Worm (Caenorhabditis elegans) whole organism, L3 larva: ENCODE results near the gene F47G3.1.

Experiments
- ZK546.5 ChIP-seq: sonication (generic microtip); optimal IDR thresholded peaks from 2 replicates; lab custom pipeline; 2017; ENCODE audit warnings: missing biosample characterization, missing genetic modification characterization
- aly-2 ChIP-seq: fragments of 150-350 bp; optimal IDR thresholded peaks from 2 replicates; lab custom pipeline; 2014; ENCODE audit warnings: missing biosample characterization, missing genetic modification characterization
- ceh-16 ChIP-seq: sonication (generic microtip); optimal IDR thresholded peaks from 2 replicates; lab custom pipeline; 2017; ENCODE audit warnings: missing biosample characterization, missing genetic modification characterization
- ceh-28 ChIP-seq: fragments of 150-350 bp; optimal IDR thresholded peaks from 2 replicates; lab custom pipeline; 2014; ENCODE audit warnings: missing biosample characterization, missing genetic modification reagents, missing genetic modification characterization
- ceh-82 ChIP-seq: fragments of 150-350 bp; optimal IDR thresholded peaks from 2 replicates; lab custom pipeline; 2014; ENCODE audit warnings: missing biosample characterization, missing genetic modification characterization
- ceh-9 ChIP-seq: sonication (generic microtip); optimal IDR thresholded peaks from 2 replicates; lab custom pipeline; 2018; ENCODE audit warnings: missing biosample characterization, missing genetic modification characterization
- daf-12 ChIP-seq: fragments of 150-350 bp; optimal IDR thresholded peaks from 2 replicates; lab custom pipeline; 2014; ENCODE audit warnings: missing biosample characterization, missing genetic modification reagents, missing genetic modification characterization
- egl-5 ChIP-seq: fragments of 150-350 bp; optimal IDR thresholded peaks from 2 replicates; lab custom pipeline; 2017; ENCODE audit warnings: missing biosample characterization, missing genetic modification reagents, missing genetic modification characterization, inconsistent platforms
- elt-1 ChIP-seq: fragments of 150-350 bp; optimal IDR thresholded peaks from 2 replicates; lab custom pipeline; 2014; ENCODE audit warnings: missing biosample characterization, missing genetic modification characterization
- elt-2 ChIP-seq: sonication (generic microtip); optimal IDR thresholded peaks from 2 replicates; lab custom pipeline; 2016; ENCODE audit warnings: missing genetic modification reagents, mild to moderate bottlenecking, missing genetic modification characterization, missing compliant biosample characterization
- elt-3 ChIP-seq, 3 experiments: fragments of 150-350 bp in 1 of 3; sonication (generic microtip) in 2 of 3; optimal IDR thresholded peaks; 2 replicates in 2 of 3; 4 replicates in 1 of 3; lab custom pipeline; 2014 to 2017; ENCODE audit warnings: missing biosample characterization in 3 of 3, missing genetic modification characterization in 3 of 3
- fkh-10 ChIP-seq: sonication (generic microtip); optimal IDR thresholded peaks from 2 replicates; lab custom pipeline; 2017; ENCODE audit warnings: missing biosample characterization, missing genetic modification reagents, missing genetic modification characterization
- fos-1 ChIP-seq: fragments of 150-350 bp; optimal IDR thresholded peaks from 2 replicates; lab custom pipeline; 2014; ENCODE audit warnings: missing biosample characterization, missing genetic modification characterization
- jun-1 ChIP-seq: fragments of 150-350 bp; optimal IDR thresholded peaks from 2 replicates; lab custom pipeline; 2014; ENCODE audit warnings: missing biosample characterization, missing genetic modification reagents, missing genetic modification characterization
- lin-15B ChIP-seq: fragments of 150-350 bp; optimal IDR thresholded peaks from 2 replicates; lab custom pipeline; 2014; ENCODE audit warnings: missing biosample characterization, missing genetic modification characterization
- nfya-1 ChIP-seq: sonication (generic microtip); optimal IDR thresholded peaks from 2 replicates; lab custom pipeline; 2017; ENCODE audit warnings: missing genetic modification characterization, mild to moderate bottlenecking, missing compliant biosample characterization, antibody characterized with exemption, moderate library complexity; ENCODE audit not compliant: insufficient read depth
- nhr-11 ChIP-seq: fragments of 150-350 bp; optimal IDR thresholded peaks from 2 replicates; lab custom pipeline; 2014; ENCODE audit warnings: missing biosample characterization, missing genetic modification characterization
- nhr-23 ChIP-seq: fragments of 150-350 bp; optimal IDR thresholded peaks from 2 replicates; lab custom pipeline; 2014; ENCODE audit warnings: missing biosample characterization, missing genetic modification reagents, missing genetic modification characterization
- nhr-237 ChIP-seq: fragments of 150-350 bp; optimal IDR thresholded peaks from 2 replicates; lab custom pipeline; 2014; ENCODE audit warnings: missing biosample characterization, missing genetic modification characterization
- nhr-25 ChIP-seq: sonication (generic microtip); optimal IDR thresholded peaks from 2 replicates; lab custom pipeline; 2017; ENCODE audit warnings: missing biosample characterization, missing genetic modification characterization
- nhr-28 ChIP-seq: fragments of 150-350 bp; optimal IDR thresholded peaks from 2 replicates; lab custom pipeline; 2014; ENCODE audit warnings: missing biosample characterization, missing genetic modification characterization
- nhr-43 ChIP-seq: sonication (generic microtip); optimal IDR thresholded peaks from 2 replicates; lab custom pipeline; 2016; ENCODE audit warnings: mild to moderate bottlenecking, missing genetic modification characterization, missing compliant biosample characterization; ENCODE audit not compliant: poor library complexity, severe bottlenecking
- nhr-67 ChIP-seq: fragments of 150-350 bp; optimal IDR thresholded peaks from 2 replicates; lab custom pipeline; 2014; ENCODE audit warnings: missing biosample characterization, missing genetic modification characterization
- nhr-76 ChIP-seq: fragments of 150-350 bp; sonication (generic microtip); optimal IDR thresholded peaks from 5 replicates; lab custom pipeline; 2014; ENCODE audit warnings: missing biosample characterization, missing genetic modification characterization
- nhr-77 ChIP-seq: fragments of 150-350 bp; optimal IDR thresholded peaks from 2 replicates; lab custom pipeline; 2014; ENCODE audit warnings: missing biosample characterization, missing genetic modification characterization
- pha-4 ChIP-seq: fragments of 150-350 bp; optimal IDR thresholded peaks from 2 replicates; lab custom pipeline; 2014; ENCODE audit warnings: missing biosample characterization, missing genetic modification reagents, missing genetic modification characterization
- tbx-2 ChIP-seq: sonication (generic microtip); optimal IDR thresholded peaks from 2 replicates; lab custom pipeline; 2016; ENCODE audit warnings: mild to moderate bottlenecking, missing genetic modification characterization, missing compliant biosample characterization
- unc-39 ChIP-seq: sonication (generic microtip); optimal IDR thresholded peaks from 4 replicates; lab custom pipeline; 2017; ENCODE audit warnings: missing biosample characterization, missing genetic modification characterization
- unc-62 ChIP-seq: fragments of 150-350 bp; sonication (generic microtip); optimal IDR thresholded peaks from 4 replicates; lab custom pipeline; 2014; ENCODE audit warnings: missing biosample characterization, missing genetic modification reagents, missing genetic modification characterization
- zag-1 ChIP-seq: fragments of 150-350 bp; optimal IDR thresholded peaks from 2 replicates; lab custom pipeline; 2014; ENCODE audit warnings: missing biosample characterization, missing genetic modification characterization
- ztf-11 ChIP-seq: fragments of 150-350 bp; optimal IDR thresholded peaks from 2 replicates; lab custom pipeline; 2014; ENCODE audit warnings: missing biosample characterization, missing genetic modification characterization

Gene F47G3.1

ce11 chrX:2413277-2413676 lies 27.7 kb downstream of the F47G3.1 start, which contains the start of gene hlh-15:
Gene hlh-15 (minus strand): TSS chrX:2413377.
- TF ChIP-seq ZK546.5 (tag; lab: Kevin White, UChicago): no peak
- TF ChIP-seq ceh-9 (tag; lab: Kevin White, UChicago): no peak
- no peak for TF ChIP-seq nhr-77
- no peak for TF ChIP-seq unc-39 (tag; lab: Kevin White, UChicago)
- no peak for TF ChIP-seq ceh-16

DNA sequence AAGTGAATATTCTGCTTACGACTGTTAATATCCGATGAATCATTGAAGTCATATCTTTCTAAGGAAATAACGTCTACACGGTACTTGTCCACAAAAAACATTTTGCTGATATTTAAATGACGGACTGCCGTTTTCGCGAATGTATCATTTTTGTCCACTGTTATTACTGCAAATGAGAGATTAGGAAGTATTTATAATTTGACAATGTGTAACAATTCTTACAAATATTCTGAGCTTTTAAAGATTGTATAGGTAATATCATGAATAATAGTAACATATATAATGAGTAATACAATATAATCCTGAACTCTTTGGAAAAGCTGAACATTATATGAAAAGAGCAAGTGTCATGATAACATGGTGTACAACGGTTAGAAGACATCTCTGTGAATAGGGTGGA lies 34.2 kb downstream of the F47G3.1 start, which contains the start of gene glr-7:
Gene glr-7 (minus strand): TSS at position 101 of the 400 bp plus-strand sequence.
- TF ChIP-seq zag-1 (tag; lab: Kevin White, UChicago) (no peak), unc-62 (GFP tag; lab: Kevin White, UChicago) (no peak), nhr-77 (no peak), ceh-28 (no peak), ztf-11 (tag; lab: Kevin White, UChicago) (no peak), elt-1 (tag; lab: Kevin White, UChicago) (no peak), nhr-43 (tag; lab: Kevin White, UChicago) (no peak)

DNA sequence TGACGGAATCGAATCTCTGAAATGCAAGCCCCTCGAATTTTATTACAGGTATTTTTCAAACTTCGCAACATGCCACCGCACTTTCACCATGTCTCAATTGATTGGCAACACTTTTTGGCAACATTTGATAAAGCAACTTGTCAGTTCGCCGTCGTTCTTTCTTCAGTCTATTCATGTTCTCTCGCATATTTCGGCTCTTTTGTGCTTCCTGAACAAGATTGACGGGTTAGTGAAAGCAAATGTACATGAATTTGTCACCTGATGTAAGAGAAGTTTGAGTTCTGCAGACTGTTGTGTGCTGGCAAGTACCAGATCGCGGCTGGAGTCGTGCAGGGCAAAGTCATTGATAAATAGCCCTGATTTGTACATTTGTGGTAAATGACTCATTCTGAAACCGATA lies 36.6 kb downstream of the F47G3.1 start:
- no peak for TF ChIP-seq fos-1
- TF ChIP-seq elt-2 (tag; lab: Kevin White, UChicago): no peak
- no peak for TF ChIP-seq nhr-77
- TF ChIP-seq ceh-82: no peak
- TF ChIP-seq nhr-76 (tag; lab: Kevin White, UChicago): no peak
- no peak for TF ChIP-seq nhr-25

- TF ChIP-seq nhr-25: peak; percentile 34
- peak; percentile 85 for TF ChIP-seq nhr-23 (tag; lab: Kevin White, UChicago)
- TF ChIP-seq jun-1 (tag; lab: Kevin White, UChicago): no peak
Measured at ce11 chrX:2425284-2425683, 39.7 kb downstream of the F47G3.1 start.

ce11 chrX:2426932-2427331 lies 41.4 kb downstream of the F47G3.1 start:
- TF ChIP-seq nhr-67 (tag; lab: Kevin White, UChicago): no peak
- peak; percentile 61 for TF ChIP-seq nhr-25
- TF ChIP-seq ZK546.5 (tag; lab: Kevin White, UChicago): no peak
- no peak for TF ChIP-seq ztf-11 (tag; lab: Kevin White, UChicago)
- no peak for TF ChIP-seq tbx-2 (tag; lab: Kevin White, UChicago)

DNA sequence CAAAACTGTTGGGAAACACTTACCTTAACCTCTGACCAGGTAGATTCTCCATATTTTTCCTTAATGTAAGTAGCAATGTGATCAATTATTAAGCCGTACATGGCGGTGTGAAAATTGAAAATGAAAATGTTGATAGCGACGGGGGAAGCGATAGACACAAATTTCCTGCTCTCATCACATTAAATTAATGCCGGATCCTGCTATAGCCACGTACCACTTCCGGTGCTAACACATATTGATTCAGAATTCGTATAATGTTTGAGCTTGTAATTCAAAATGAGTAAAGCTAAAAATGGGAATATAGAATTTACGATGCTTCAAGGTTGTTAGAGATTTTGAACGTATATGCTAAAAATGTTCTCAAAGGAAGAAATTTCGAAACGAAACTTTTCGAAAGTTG lies 41.9 kb downstream of the F47G3.1 start, which contains the start of gene gcy-31:
Gene gcy-31 (minus strand): TSS at position 101 of the 400 bp plus-strand sequence.
- TF ChIP-seq ceh-82 (no peak), nhr-23 (tag; lab: Kevin White, UChicago) (no peak), nhr-28 (no peak), nhr-25 (no peak), daf-12 (tag; lab: Kevin White, UChicago) (no peak), tbx-2 (tag; lab: Kevin White, UChicago) (no peak), ZK546.5 (tag; lab: Kevin White, UChicago) (no peak), pha-4 (tag; lab: Kevin White, UChicago) (no peak), nhr-237 (tag; lab: Kevin White, UChicago) (no peak), lin-15B (tag; lab: Kevin White, UChicago) (no peak), elt-1 (tag; lab: Kevin White, UChicago) (no peak), nfya-1 (tag; lab: Kevin White, UChicago) (no peak), egl-5 (tag; lab: Kevin White, UChicago) (no peak), nhr-77 (no peak), nhr-11 (no peak), aly-2 (no peak), fkh-10 (GFP tag; lab: Kevin White, UChicago) (no peak), nhr-43 (tag; lab: Kevin White, UChicago) (no peak)

DNA sequence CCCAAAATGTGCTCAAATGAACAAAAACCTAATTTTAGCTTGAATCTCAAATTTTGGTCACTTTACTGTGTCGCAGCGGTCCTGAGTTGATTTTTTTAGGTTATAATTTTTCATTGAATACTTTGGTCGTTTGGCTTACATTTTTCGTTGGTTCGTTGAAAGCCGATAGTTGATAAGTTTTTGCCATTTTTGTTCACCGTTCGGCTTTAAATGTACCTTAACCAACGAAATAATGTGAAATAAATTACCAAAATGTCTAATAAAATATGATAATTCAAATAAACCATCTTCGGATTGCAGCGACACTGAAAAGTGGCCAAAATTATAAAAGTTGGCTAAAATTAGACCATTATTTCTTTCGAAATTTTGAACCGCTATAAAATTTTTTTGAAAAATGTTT lies 44.8 kb downstream of the F47G3.1 start:
- TF ChIP-seq elt-3 (tag; optimal IDR thresholded peaks at IDR 0.05; lab: Kevin White, UChicago) (no peak), fos-1 (no peak), nhr-237 (tag; lab: Kevin White, UChicago) (no peak), nhr-23 (tag; lab: Kevin White, UChicago) (no peak)
